Fruit fly (Drosophila melanogaster) whole organism, embryonic: ENCODE results near the gene Snx17.
A peak's percentile ranks its signal among the peaks of the same experiment; 100 is the strongest.

ENCODE experiments used
- Ada2b ChIP-seq: fragments of 200-800 bp; sonication (Bioruptor generic); IDR thresholded peaks from 2 replicates; pipeline ENCODE4 v1.3.6; 2022; ENCODE audit warnings: missing biosample characterization, missing genetic modification characterization
- BEAF-32 ChIP-seq: fragments of 200-800 bp; sonication (Bioruptor generic); optimal IDR thresholded peaks from 3 replicates; lab custom pipeline; 2017; ENCODE audit warnings: missing biosample characterization, missing genetic modification characterization, mild to moderate bottlenecking, moderate library complexity, missing genetic modification reagents
- C15 ChIP-seq: fragments of 200-800 bp; sonication (Bioruptor generic); IDR thresholded peaks from 3 replicates; pipeline ENCODE4 v1.3.6; 2022; ENCODE audit warnings: missing biosample characterization, missing genetic modification characterization
- CG10267 ChIP-seq: fragments of 200-800 bp; sonication (Bioruptor generic); optimal IDR thresholded peaks from 2 replicates; lab custom pipeline; 2018; ENCODE audit warnings: missing biosample characterization, mild to moderate bottlenecking, missing genetic modification characterization, moderate library complexity
- CG10431 ChIP-seq: fragments of 200-800 bp; sonication (Bioruptor generic); optimal IDR thresholded peaks from 3 replicates; lab custom pipeline; 2018; ENCODE audit warnings: missing biosample characterization, mild to moderate bottlenecking, missing genetic modification characterization
- CG10654 ChIP-seq: fragments of 200-800 bp; sonication (Bioruptor generic); optimal IDR thresholded peaks from 2 replicates; lab custom pipeline; 2016; ENCODE audit warnings: missing biosample characterization, missing genetic modification characterization
- CG13894 ChIP-seq: fragments of 200-800 bp; sonication (Bioruptor generic); optimal IDR thresholded peaks from 3 replicates; lab custom pipeline; 2018; ENCODE audit warnings: missing biosample characterization, mild to moderate bottlenecking, missing genetic modification characterization, moderate library complexity
- CG16815 ChIP-seq: fragments of 200-800 bp; sonication (Bioruptor generic); optimal IDR thresholded peaks from 3 replicates; lab custom pipeline; 2017; ENCODE audit warnings: missing biosample characterization, mild to moderate bottlenecking, missing genetic modification characterization
- CG17802 ChIP-seq: fragments of 200-800 bp; sonication (Bioruptor generic); optimal IDR thresholded peaks from 2 replicates; lab custom pipeline; 2018; ENCODE audit warnings: missing biosample characterization, mild to moderate bottlenecking, missing genetic modification characterization, moderate library complexity
- CG2889 ChIP-seq: fragments of 200-800 bp; sonication (Bioruptor generic); IDR thresholded peaks from 3 replicates; pipeline ENCODE4 v1.3.6; 2022; ENCODE audit warnings: missing biosample characterization, missing genetic modification characterization
- CG30020 ChIP-seq: fragments of 200-800 bp; optimal IDR thresholded peaks from 2 replicates; lab custom pipeline; 2019; ENCODE audit warnings: missing biosample characterization, mild to moderate bottlenecking, missing genetic modification characterization, moderate library complexity
- CG34422 ChIP-seq: fragments of 200-800 bp; sonication (Bioruptor generic); IDR thresholded peaks from 3 replicates; pipeline ENCODE4 v1.3.6; 2022; ENCODE audit warnings: missing biosample characterization, missing genetic modification characterization
- CG3995 ChIP-seq: fragments of 200-800 bp; sonication (Bioruptor generic); optimal IDR thresholded peaks from 3 replicates; lab custom pipeline; 2016; ENCODE audit warnings: missing biosample characterization, missing genetic modification characterization
- CG4617 ChIP-seq: fragments of 200-800 bp; sonication (Bioruptor generic); optimal IDR thresholded peaks from 3 replicates; lab custom pipeline; 2016; ENCODE audit warnings: missing biosample characterization, missing genetic modification characterization, borderline replicate concordance
- CG6683 ChIP-seq: fragments of 200-800 bp; sonication (Bioruptor generic); optimal IDR thresholded peaks from 2 replicates; lab custom pipeline; 2017; ENCODE audit warnings: missing biosample characterization, mild to moderate bottlenecking, missing genetic modification characterization, missing genetic modification reagents
- CG7745 ChIP-seq: fragments of 200-800 bp; sonication (Bioruptor generic); optimal IDR thresholded peaks from 2 replicates; lab custom pipeline; 2018; ENCODE audit warnings: missing biosample characterization, mild to moderate bottlenecking, missing genetic modification characterization, moderate library complexity
- CG8388 ChIP-seq: fragments of 200-800 bp; sonication (Bioruptor generic); optimal IDR thresholded peaks from 2 replicates; lab custom pipeline; 2019; ENCODE audit warnings: missing biosample characterization, mild to moderate bottlenecking, missing genetic modification characterization, moderate library complexity
- CG8924 ChIP-seq: fragments of 200-800 bp; optimal IDR thresholded peaks from 3 replicates; lab custom pipeline; 2019; ENCODE audit warnings: missing biosample characterization, mild to moderate bottlenecking, missing genetic modification characterization, moderate library complexity
- Chrac-16 ChIP-seq: fragments of 200-800 bp; sonication (Bioruptor generic); optimal IDR thresholded peaks from 3 replicates; lab custom pipeline; 2016; ENCODE audit warnings: missing biosample characterization, missing genetic modification characterization
- Dll ChIP-seq: fragments of 200-800 bp; sonication (Bioruptor generic); IDR thresholded peaks from 4 replicates; pipeline ENCODE4 v1.3.6; 2022; ENCODE audit warnings: missing biosample characterization, missing genetic modification characterization; ENCODE audit not compliant: partially characterized antibody
- Dp ChIP-seq: fragments of 200-800 bp; sonication (Bioruptor generic); optimal IDR thresholded peaks from 2 replicates; lab custom pipeline; 2018; ENCODE audit warnings: missing biosample characterization, mild to moderate bottlenecking, missing genetic modification characterization, moderate library complexity
- Fer1 ChIP-seq: fragments of 200-800 bp; sonication (Bioruptor generic); optimal IDR thresholded peaks from 2 replicates; lab custom pipeline; 2017; ENCODE audit warnings: missing biosample characterization, mild to moderate bottlenecking, missing genetic modification characterization
- Fer3 ChIP-seq: fragments of 200-800 bp; sonication (Bioruptor generic); optimal IDR thresholded peaks from 2 replicates; lab custom pipeline; 2018; ENCODE audit warnings: missing biosample characterization, mild to moderate bottlenecking, missing genetic modification characterization, moderate library complexity
- HLH54F ChIP-seq: fragments of 200-800 bp; sonication (Bioruptor generic); optimal IDR thresholded peaks from 3 replicates; lab custom pipeline; 2016; ENCODE audit warnings: missing biosample characterization, missing genetic modification characterization
- Med ChIP-seq: fragments of 200-800 bp; sonication (Bioruptor generic); peaks from one replicate; lab custom pipeline; 2016; ENCODE audit warnings: missing biosample characterization, missing genetic modification characterization, mild to moderate bottlenecking, inconsistent platforms, moderate library complexity
- Sin3A ChIP-seq: fragments of >200 bp; optimal IDR thresholded peaks from 2 replicates; lab custom pipeline; 2018
- Xbp1 ChIP-seq: fragments of 200-800 bp; sonication (Bioruptor generic); optimal IDR thresholded peaks from 3 replicates; lab custom pipeline; 2016; ENCODE audit warnings: missing biosample characterization, mild to moderate bottlenecking, missing genetic modification characterization
- Xrp1 ChIP-seq: fragments of 200-800 bp; sonication (Bioruptor generic); IDR thresholded peaks from 2 replicates; pipeline ENCODE4 v1.3.6; 2022; ENCODE audit warnings: missing biosample characterization, missing genetic modification characterization
- ap ChIP-seq: fragments of 200-800 bp; sonication (Bioruptor generic); IDR thresholded peaks from 2 replicates; pipeline ENCODE4 v1.3.6; 2022; ENCODE audit warnings: missing biosample characterization, missing genetic modification characterization
- ash1 ChIP-seq: fragments of 200-800 bp; sonication (Bioruptor generic); optimal IDR thresholded peaks from 2 replicates; lab custom pipeline; 2018; ENCODE audit warnings: missing biosample characterization, mild to moderate bottlenecking, missing genetic modification characterization
- bigmax ChIP-seq: fragments of 200-800 bp; sonication (Bioruptor generic); optimal IDR thresholded peaks from 2 replicates; lab custom pipeline; 2018; ENCODE audit warnings: missing biosample characterization, mild to moderate bottlenecking, missing genetic modification characterization
- corto ChIP-seq: fragments of 200-800 bp; sonication (Bioruptor generic); optimal IDR thresholded peaks from 2 replicates; lab custom pipeline; 2016; ENCODE audit warnings: missing biosample characterization, mild to moderate bottlenecking, missing genetic modification characterization, moderate library complexity
- kni ChIP-seq: fragments of 200-800 bp; sonication (Bioruptor generic); optimal IDR thresholded peaks from 3 replicates; lab custom pipeline; 2017; ENCODE audit warnings: mild to moderate bottlenecking, missing biosample characterization, missing genetic modification reagents, missing genetic modification characterization
- nau ChIP-seq: fragments of 200-800 bp; sonication (Bioruptor generic); optimal IDR thresholded peaks from 3 replicates; lab custom pipeline; 2017; ENCODE audit warnings: missing biosample characterization, mild to moderate bottlenecking, missing genetic modification characterization, missing genetic modification reagents
- p53 ChIP-seq: fragments of 200-800 bp; sonication (Bioruptor generic); optimal IDR thresholded peaks from 2 replicates; lab custom pipeline; 2016; ENCODE audit warnings: missing biosample characterization, missing genetic modification characterization
- pan ChIP-seq, 4 experiments: fragments of >200 bp in 3 of 4; fragments of 200-800 bp in 1 of 4; sonication (Bioruptor generic) in 1 of 4; optimal IDR thresholded peaks in 3 of 4; IDR thresholded peaks in 1 of 4; 2 replicates each; pipeline versions ENCODE4 v1.3.6 to Lab custom; 2017 to 2022; ENCODE audit warnings: missing biosample characterization in 2 of 4, missing genetic modification characterization in 2 of 4, mixed read lengths in 1 of 4
- pzg ChIP-seq: fragments of 200-800 bp; sonication (Bioruptor generic); optimal IDR thresholded peaks from 3 replicates; lab custom pipeline; 2018; ENCODE audit warnings: missing biosample characterization, mild to moderate bottlenecking, missing genetic modification characterization, moderate library complexity
- sens-2 ChIP-seq: fragments of 200-800 bp; sonication (Bioruptor generic); IDR thresholded peaks from 2 replicates; pipeline ENCODE4 v1.3.6; 2022; ENCODE audit warnings: missing biosample characterization, missing genetic modification characterization
- slp2 ChIP-seq: fragments of 200-800 bp; sonication (Bioruptor generic); optimal IDR thresholded peaks from 2 replicates; lab custom pipeline; 2016; ENCODE audit warnings: missing biosample characterization, missing genetic modification characterization
- sob ChIP-seq: fragments of 200-800 bp; sonication (Bioruptor generic); IDR thresholded peaks from 2 replicates; pipeline ENCODE4 v1.3.6; 2022; ENCODE audit warnings: missing biosample characterization, missing genetic modification characterization
- trem ChIP-seq: fragments of 200-800 bp; optimal IDR thresholded peaks from 3 replicates; lab custom pipeline; 2019; ENCODE audit warnings: missing biosample characterization, mild to moderate bottlenecking, missing genetic modification characterization, moderate library complexity
- wek ChIP-seq: fragments of 200-800 bp; sonication (Bioruptor generic); optimal IDR thresholded peaks from 3 replicates; lab custom pipeline; 2018; ENCODE audit warnings: missing biosample characterization, mild to moderate bottlenecking, missing genetic modification characterization, moderate library complexity
- z ChIP-seq: fragments of 200-800 bp; sonication (Bioruptor generic); IDR thresholded peaks from 3 replicates; pipeline ENCODE4 v1.3.6; 2022; ENCODE audit warnings: missing biosample characterization, missing genetic modification characterization

The Snx17 gene

dm6 chr2L:10208799-10209794 is 2.3 kb upstream of the Snx17 start, which contains the start of gene CG5731 (continued):
- TF ChIP-seq CG7745 (tag; lab: Kevin White, UChicago) = peak; percentile 17
- no peak for TF ChIP-seq slp2 (GFP tag; lab: Kevin White, UChicago)
- no peak for TF ChIP-seq CG16815 (GFP tag; lab: Kevin White, UChicago)
- no peak for TF ChIP-seq CG13894 (tag; lab: Kevin White, UChicago)
- TF ChIP-seq kni = peak; percentile 65
- no peak for TF ChIP-seq Xrp1 (GFP tag; lab: Robert Waterston, UW)
- no peak for TF ChIP-seq ash1
- no peak for TF ChIP-seq ap

dm6 chr2L:10205940-10206339 is 821 bp downstream of the Snx17 start:
- no peak for TF ChIP-seq nau (GFP tag; lab: Kevin White, UChicago)
- TF ChIP-seq CG34422 (GFP tag; lab: Robert Waterston, UW) = 0 out of 3 replicates have a peak, but pooled peaks have one; percentile 24
- no peak for TF ChIP-seq sob (GFP tag; lab: Robert Waterston, UW)
- peak; percentile 53 for TF ChIP-seq Med (GFP tag; lab: Kevin White, UChicago)

dm6 chr2L:10203933-10204509 is 2.7 kb downstream of the Snx17 start, which contains the start of gene CG34159:
Gene CG34159 (minus strand): TSS chr2L:10204317.
- no peak for TF ChIP-seq Chrac-16 (GFP tag; lab: Kevin White, UChicago)
- TF ChIP-seq bigmax (GFP tag; lab: Kevin White, UChicago) = peak; percentile 41
- peak; percentile 64 for TF ChIP-seq Dp (GFP tag; lab: Kevin White, UChicago)
- TF ChIP-seq CG2889 (GFP tag; lab: Robert Waterston, UW) = no peak
- peak; percentile 55 for TF ChIP-seq pzg (GFP tag; lab: Kevin White, UChicago)
- no peak for TF ChIP-seq corto (GFP tag; lab: Kevin White, UChicago)
- no peak for TF ChIP-seq pan (optimal IDR thresholded peaks at IDR 0.05; lab: Kevin White, UChicago)
- no peak for TF ChIP-seq pan (GFP tag; optimal IDR thresholded peaks at IDR 0.05 in 1 of 2, IDR thresholded peaks at IDR 0.05 in 1 of 2)
- TF ChIP-seq HLH54F (GFP tag; lab: Kevin White, UChicago) = no peak
- peak; percentile 33 for TF ChIP-seq CG8924 (tag; lab: Kevin White, UChicago)
- no peak for TF ChIP-seq Sin3A
- TF ChIP-seq CG17802 = peak; percentile 51
- peak; percentile 9 for TF ChIP-seq BEAF-32 (GFP tag; lab: Kevin White, UChicago)
- TF ChIP-seq sens-2 (GFP tag; lab: Robert Waterston, UW) = no peak
- TF ChIP-seq Fer3 (tag; lab: Kevin White, UChicago) = no peak
- TF ChIP-seq ap = no peak
- TF ChIP-seq C15 (GFP tag; lab: Robert Waterston, UW) = no peak
- peak; percentile 64 for TF ChIP-seq CG30020 (tag; lab: Kevin White, UChicago)
- TF ChIP-seq Dll (GFP tag; lab: Robert Waterston, UW) = peak; percentile 21; the same call in 1 of the 4 replicates
- peak; percentile 90 for TF ChIP-seq CG4617 (GFP tag; lab: Kevin White, UChicago)
- peak; percentile 22 for TF ChIP-seq Med (GFP tag; lab: Kevin White, UChicago)
- no peak for TF ChIP-seq CG6683 (GFP tag; lab: Kevin White, UChicago)
- TF ChIP-seq CG3995 = peak; percentile 40
- TF ChIP-seq trem (tag; lab: Kevin White, UChicago) = peak; percentile 50
- TF ChIP-seq z = no peak
- TF ChIP-seq Xbp1 (GFP tag; lab: Kevin White, UChicago) = no peak
- no peak for TF ChIP-seq p53
- peak; percentile 12 for TF ChIP-seq CG10267 (tag; lab: Kevin White, UChicago)
- TF ChIP-seq wek (GFP tag; lab: Kevin White, UChicago) = peak; percentile 95
- no peak for TF ChIP-seq Ada2b
- peak; percentile 38 for TF ChIP-seq Fer1 (GFP tag; lab: Kevin White, UChicago)
- no peak for TF ChIP-seq CG8388 (GFP tag; lab: Kevin White, UChicago)
- no peak for TF ChIP-seq CG10654 (GFP tag; lab: Kevin White, UChicago)
- no peak for TF ChIP-seq CG10431 (GFP tag; lab: Kevin White, UChicago)
